Worm (Caenorhabditis elegans): ENCODE measurements around the gene Y37H2A.10.

Gene Y37H2A.10

ce11 chrV:18138695-18139094 is at the start of gene Y37H2A.10:
Gene Y37H2A.10, plus strand, starts transcription at chrV:18138995.
- TF ChIP-seq flt-1 (GFP tag; IDR thresholded peaks at IDR 0.05) (no peak), klf-2 (GFP tag; conservative IDR thresholded peaks at IDR 0.05) (no peak), ztf-23 (GFP tag; IDR thresholded peaks at IDR 0.05) (no peak), ztf-29 (GFP tag; IDR thresholded peaks at IDR 0.05) (no peak), ref-1 (GFP tag; conservative IDR thresholded peaks at IDR 0.05) (no peak), med-1 (GFP tag; optimal IDR thresholded peaks at IDR 0.05; ENCODE audit: insufficient read depth) (no peak), tab-1 (GFP tag; IDR thresholded peaks at IDR 0.05) (no peak), T22C8.4 (GFP tag; IDR thresholded peaks at IDR 0.05) (no peak)

ce11 chrV:18091216-18091615 is 47.6 kb upstream of the Y37H2A.10 start:
- TF ChIP-seq T22C8.4 (GFP tag; IDR thresholded peaks at IDR 0.05): no peak
- TF ChIP-seq med-1 (GFP tag; optimal IDR thresholded peaks at IDR 0.05; ENCODE audit: insufficient read depth): no peak
- no peak for TF ChIP-seq ztf-29 (GFP tag; IDR thresholded peaks at IDR 0.05)
- TF ChIP-seq ztf-23 (GFP tag; IDR thresholded peaks at IDR 0.05): no peak
- no peak for TF ChIP-seq flt-1 (GFP tag; IDR thresholded peaks at IDR 0.05)
- no peak for TF ChIP-seq cog-1 (tag; optimal IDR thresholded peaks at IDR 0.05)
- no peak for TF ChIP-seq ref-1 (GFP tag; conservative IDR thresholded peaks at IDR 0.05)
- TF ChIP-seq tab-1 (GFP tag; IDR thresholded peaks at IDR 0.05): no peak
- no peak for TF ChIP-seq klf-2 (GFP tag; conservative IDR thresholded peaks at IDR 0.05)

- TF ChIP-seq tab-1 (GFP tag; IDR thresholded peaks at IDR 0.05) (no peak), ztf-23 (GFP tag; IDR thresholded peaks at IDR 0.05) (no peak)
These were observed 44.9 kb upstream of the Y37H2A.10 start for ce11 chrV:18093941-18094340.

- no peak for TF ChIP-seq ztf-29 (GFP tag; IDR thresholded peaks at IDR 0.05)
- TF ChIP-seq tab-1 (GFP tag; IDR thresholded peaks at IDR 0.05): no peak
- TF ChIP-seq klf-2 (GFP tag; conservative IDR thresholded peaks at IDR 0.05): no peak
These were observed 40.4 kb upstream of the Y37H2A.10 start, which contains the start of gene par-4 for ce11 chrV:18098387-18098786. Gene par-4, plus strand, starts transcription at chrV:18098687.

- TF ChIP-seq ref-1 (GFP tag; conservative IDR thresholded peaks at IDR 0.05) (no peak), cog-1 (tag; optimal IDR thresholded peaks at IDR 0.05) (no peak), klf-2 (GFP tag; conservative IDR thresholded peaks at IDR 0.05) (no peak), T22C8.4 (GFP tag; IDR thresholded peaks at IDR 0.05) (no peak), tab-1 (GFP tag; IDR thresholded peaks at IDR 0.05) (no peak), flt-1 (GFP tag; IDR thresholded peaks at IDR 0.05) (no peak), ztf-29 (GFP tag; IDR thresholded peaks at IDR 0.05) (no peak), med-1 (GFP tag; optimal IDR thresholded peaks at IDR 0.05; ENCODE audit: insufficient read depth) (no peak), ztf-23 (GFP tag; IDR thresholded peaks at IDR 0.05) (no peak)
These were observed 32.7 kb upstream of the Y37H2A.10 start for ce11 chrV:18106055-18106454.

ce11 chrV:18107969-18108368 is 30.8 kb upstream of the Y37H2A.10 start, which contains the start of gene Y37H2A.1:
Gene Y37H2A.1, plus strand, starts transcription at chrV:18108269.
- no peak for TF ChIP-seq ztf-29 (GFP tag; IDR thresholded peaks at IDR 0.05)
- TF ChIP-seq med-1 (GFP tag; optimal IDR thresholded peaks at IDR 0.05; ENCODE audit: insufficient read depth): no peak
- TF ChIP-seq flt-1 (GFP tag; IDR thresholded peaks at IDR 0.05): no peak
- no peak for TF ChIP-seq klf-2 (GFP tag; conservative IDR thresholded peaks at IDR 0.05)
- no peak for TF ChIP-seq T22C8.4 (GFP tag; IDR thresholded peaks at IDR 0.05)
- no peak for TF ChIP-seq ref-1 (GFP tag; conservative IDR thresholded peaks at IDR 0.05)
- TF ChIP-seq ztf-23 (GFP tag; IDR thresholded peaks at IDR 0.05): no peak
- TF ChIP-seq cog-1 (tag; optimal IDR thresholded peaks at IDR 0.05): no peak
- TF ChIP-seq tab-1 (GFP tag; IDR thresholded peaks at IDR 0.05): no peak

- no peak for TF ChIP-seq T22C8.4 (GFP tag; IDR thresholded peaks at IDR 0.05)
- TF ChIP-seq flt-1 (GFP tag; IDR thresholded peaks at IDR 0.05): no peak
These were observed 29.3 kb upstream of the Y37H2A.10 start for ce11 chrV:18109449-18109848.

- TF ChIP-seq ztf-29 (GFP tag; IDR thresholded peaks at IDR 0.05) (no peak), flt-1 (GFP tag; IDR thresholded peaks at IDR 0.05) (no peak), cog-1 (tag; optimal IDR thresholded peaks at IDR 0.05) (no peak), tab-1 (GFP tag; IDR thresholded peaks at IDR 0.05) (no peak)
These were observed 15.2 kb upstream of the Y37H2A.10 start, which contains the start of gene fbxa-107 for ce11 chrV:18123639-18124038. Gene fbxa-107, plus strand, starts transcription at chrV:18123939.

ce11 chrV:18125075-18125474 is 13.7 kb upstream of the Y37H2A.10 start, which contains the start of gene fbxa-210:
Gene fbxa-210, plus strand, starts transcription at chrV:18125375.
- TF ChIP-seq ref-1 (GFP tag; conservative IDR thresholded peaks at IDR 0.05): no peak
- no peak for TF ChIP-seq med-1 (GFP tag; optimal IDR thresholded peaks at IDR 0.05; ENCODE audit: insufficient read depth)
- no peak for TF ChIP-seq ztf-23 (GFP tag; IDR thresholded peaks at IDR 0.05)
- no peak for TF ChIP-seq cog-1 (tag; optimal IDR thresholded peaks at IDR 0.05)
- no peak for TF ChIP-seq klf-2 (GFP tag; conservative IDR thresholded peaks at IDR 0.05)
- TF ChIP-seq tab-1 (GFP tag; IDR thresholded peaks at IDR 0.05): no peak
- TF ChIP-seq ztf-29 (GFP tag; IDR thresholded peaks at IDR 0.05): no peak
- TF ChIP-seq flt-1 (GFP tag; IDR thresholded peaks at IDR 0.05): no peak
- no peak for TF ChIP-seq T22C8.4 (GFP tag; IDR thresholded peaks at IDR 0.05)

ce11 chrV:18127192-18127591 is 11.6 kb upstream of the Y37H2A.10 start, which contains the start of gene fbxa-211:
Gene fbxa-211, plus strand, starts transcription at chrV:18127519.
- TF ChIP-seq T22C8.4 (GFP tag; IDR thresholded peaks at IDR 0.05) (no peak), cog-1 (tag; optimal IDR thresholded peaks at IDR 0.05) (no peak), flt-1 (GFP tag; IDR thresholded peaks at IDR 0.05) (no peak), tab-1 (GFP tag; IDR thresholded peaks at IDR 0.05) (no peak), ztf-23 (GFP tag; IDR thresholded peaks at IDR 0.05) (no peak), med-1 (GFP tag; optimal IDR thresholded peaks at IDR 0.05; ENCODE audit: insufficient read depth) (no peak), ref-1 (GFP tag; conservative IDR thresholded peaks at IDR 0.05) (no peak), ztf-29 (GFP tag; IDR thresholded peaks at IDR 0.05) (no peak), klf-2 (GFP tag; conservative IDR thresholded peaks at IDR 0.05) (no peak)

ce11 chrV:18128545-18128944 is 10.2 kb upstream of the Y37H2A.10 start:
- TF ChIP-seq ref-1 (GFP tag; conservative IDR thresholded peaks at IDR 0.05) (no peak), cog-1 (tag; optimal IDR thresholded peaks at IDR 0.05) (no peak), klf-2 (GFP tag; conservative IDR thresholded peaks at IDR 0.05) (no peak), flt-1 (GFP tag; IDR thresholded peaks at IDR 0.05) (no peak), T22C8.4 (GFP tag; IDR thresholded peaks at IDR 0.05) (no peak), tab-1 (GFP tag; IDR thresholded peaks at IDR 0.05) (no peak), ztf-23 (GFP tag; IDR thresholded peaks at IDR 0.05) (no peak), med-1 (GFP tag; optimal IDR thresholded peaks at IDR 0.05; ENCODE audit: insufficient read depth) (no peak), ztf-29 (GFP tag; IDR thresholded peaks at IDR 0.05) (no peak)

All from whole organism, midembryonic.